Fruit fly (Drosophila melanogaster) whole organism, embryonic: ENCODE measurements around the gene Pdxk.

ENCODE experiments used
- Abd-B ChIP-seq: fragments of 200-800 bp; sonication (Bioruptor generic); optimal IDR thresholded peaks from 2 replicates; lab custom pipeline; 2018; ENCODE audit warnings: missing biosample characterization, mild to moderate bottlenecking, missing genetic modification characterization, moderate library complexity
- Atf6 ChIP-seq: fragments of 200-800 bp; sonication (Bioruptor generic); IDR thresholded peaks from 2 replicates; pipeline ENCODE4 v1.3.6; 2022; ENCODE audit warnings: missing biosample characterization, missing genetic modification characterization
- Awh ChIP-seq: fragments of 200-800 bp; sonication (Bioruptor generic); IDR thresholded peaks from 2 replicates; pipeline ENCODE4, ENCODE4 v1.3.6; 2022; ENCODE audit warnings: missing biosample characterization, missing genetic modification characterization
- CG10565 ChIP-seq: fragments of 200-800 bp; sonication (Bioruptor generic); optimal IDR thresholded peaks from 3 replicates; lab custom pipeline; 2016; ENCODE audit warnings: missing biosample characterization, mild to moderate bottlenecking, missing genetic modification characterization
- CG11456 ChIP-seq: fragments of 200-800 bp; sonication (Bioruptor generic); IDR thresholded peaks from 3 replicates; pipeline ENCODE4 v1.3.6; 2022; ENCODE audit warnings: missing biosample characterization, missing genetic modification characterization
- CG11696 ChIP-seq: fragments of 200-800 bp; sonication (Bioruptor generic); IDR thresholded peaks from 2 replicates; pipeline ENCODE4 v1.3.6; 2022; ENCODE audit warnings: missing biosample characterization, missing genetic modification characterization
- CG12236 ChIP-seq: fragments of 200-800 bp; sonication (Bioruptor generic); optimal IDR thresholded peaks from 2 replicates; lab custom pipeline; 2016; ENCODE audit warnings: missing biosample characterization, missing genetic modification characterization
- CG1233 ChIP-seq: fragments of 200-800 bp; sonication (Bioruptor generic); optimal IDR thresholded peaks from 4 replicates; lab custom pipeline; 2018; ENCODE audit warnings: missing biosample characterization, mild to moderate bottlenecking, missing genetic modification characterization
- CG14050 ChIP-seq: fragments of 200-800 bp; sonication (Bioruptor generic); IDR thresholded peaks from 3 replicates; pipeline ENCODE4 v1.3.6; 2022; ENCODE audit warnings: missing biosample characterization, missing genetic modification characterization
- CG14860 ChIP-seq: fragments of 200-800 bp; sonication (Bioruptor generic); IDR thresholded peaks from 3 replicates; pipeline ENCODE4 v1.3.6; 2022; ENCODE audit warnings: missing biosample characterization, missing genetic modification characterization; ENCODE audit not compliant: partially characterized antibody
- CG17359 ChIP-seq: fragments of 200-800 bp; sonication (Bioruptor generic); optimal IDR thresholded peaks from 3 replicates; lab custom pipeline; 2018; ENCODE audit warnings: missing biosample characterization, mild to moderate bottlenecking, missing genetic modification characterization, moderate library complexity
- CG18599 ChIP-seq: fragments of 200-800 bp; sonication (Bioruptor generic); optimal IDR thresholded peaks from 3 replicates; lab custom pipeline; 2017; ENCODE audit warnings: missing biosample characterization, missing genetic modification characterization, mild to moderate bottlenecking, moderate library complexity, missing genetic modification reagents
- CG2889 ChIP-seq: fragments of 200-800 bp; sonication (Bioruptor generic); IDR thresholded peaks from 3 replicates; pipeline ENCODE4 v1.3.6; 2022; ENCODE audit warnings: missing biosample characterization, missing genetic modification characterization
- CG30020 ChIP-seq: fragments of 200-800 bp; optimal IDR thresholded peaks from 2 replicates; lab custom pipeline; 2019; ENCODE audit warnings: missing biosample characterization, mild to moderate bottlenecking, missing genetic modification characterization, moderate library complexity
- CG31365 ChIP-seq: fragments of 200-800 bp; sonication (Bioruptor generic); optimal IDR thresholded peaks from 2 replicates; lab custom pipeline; 2018; ENCODE audit warnings: missing biosample characterization, mild to moderate bottlenecking, missing genetic modification characterization
- CG32772 ChIP-seq: fragments of 200-800 bp; sonication (Bioruptor generic); IDR thresholded peaks from 2 replicates; pipeline ENCODE4 v1.3.6; 2022; ENCODE audit warnings: missing biosample characterization, missing genetic modification characterization
- CG42726 ChIP-seq: fragments of 200-800 bp; sonication (Bioruptor generic); IDR thresholded peaks from 2 replicates; pipeline ENCODE4 v1.3.6; 2022; ENCODE audit warnings: missing biosample characterization, missing genetic modification characterization; ENCODE audit not compliant: partially characterized antibody
- CG4282 ChIP-seq: fragments of 200-800 bp; sonication (Bioruptor generic); optimal IDR thresholded peaks from 2 replicates; lab custom pipeline; 2016; ENCODE audit warnings: missing biosample characterization, missing genetic modification characterization
- CG4424 ChIP-seq: fragments of 200-800 bp; sonication (Bioruptor generic); optimal IDR thresholded peaks from 3 replicates; lab custom pipeline; 2016; ENCODE audit warnings: missing biosample characterization, missing genetic modification characterization
- CG8281 ChIP-seq: fragments of 200-800 bp; sonication (Bioruptor generic); optimal IDR thresholded peaks from 2 replicates; lab custom pipeline; 2018; ENCODE audit warnings: missing biosample characterization, mild to moderate bottlenecking, missing genetic modification characterization, moderate library complexity
- CG8924 ChIP-seq: fragments of 200-800 bp; optimal IDR thresholded peaks from 3 replicates; lab custom pipeline; 2019; ENCODE audit warnings: missing biosample characterization, mild to moderate bottlenecking, missing genetic modification characterization, moderate library complexity
- CG9215 ChIP-seq: fragments of 200-800 bp; sonication (Bioruptor generic); IDR thresholded peaks from 2 replicates; pipeline ENCODE4 v1.3.6; 2022; ENCODE audit warnings: missing biosample characterization, missing genetic modification characterization
- Camta ChIP-seq: fragments of 200-800 bp; sonication (Bioruptor generic); optimal IDR thresholded peaks from 2 replicates; lab custom pipeline; 2016; ENCODE audit warnings: missing biosample characterization, missing genetic modification characterization
- Drgx ChIP-seq: fragments of 200-800 bp; sonication (Bioruptor generic); IDR thresholded peaks from 2 replicates; pipeline ENCODE4 v1.3.6; 2022; ENCODE audit warnings: missing biosample characterization, missing genetic modification characterization
- H15 ChIP-seq: fragments of 200-800 bp; sonication (Bioruptor generic); IDR thresholded peaks from 3 replicates; pipeline ENCODE4 v1.3.6; 2022; ENCODE audit warnings: missing biosample characterization, missing genetic modification characterization
- Hr3 ChIP-seq: fragments of 200-800 bp; sonication (Bioruptor generic); optimal IDR thresholded peaks from 3 replicates; lab custom pipeline; 2016; ENCODE audit warnings: missing biosample characterization, missing genetic modification characterization
- Lhr ChIP-seq: fragments of 200-800 bp; sonication (Bioruptor generic); optimal IDR thresholded peaks from 3 replicates; lab custom pipeline; 2017; ENCODE audit warnings: mild to moderate bottlenecking, missing biosample characterization, missing genetic modification reagents, missing genetic modification characterization
- Mad ChIP-seq: fragments of 200-800 bp; sonication (Bioruptor generic); optimal IDR thresholded peaks from 2 replicates; lab custom pipeline; 2016; ENCODE audit warnings: missing biosample characterization, missing genetic modification characterization
- Med ChIP-seq: fragments of 200-800 bp; sonication (Bioruptor generic); peaks from one replicate; lab custom pipeline; 2016; ENCODE audit warnings: missing biosample characterization, missing genetic modification characterization, mild to moderate bottlenecking, inconsistent platforms, moderate library complexity
- Pdp1 ChIP-seq, 2 experiments: fragments of 200-800 bp; sonication (Bioruptor generic); optimal IDR thresholded peaks; 3 replicates each; lab custom pipeline; 2016; ENCODE audit warnings: missing biosample characterization in 2 of 2, missing genetic modification characterization in 2 of 2, mild to moderate bottlenecking in 1 of 2, moderate library complexity in 1 of 2
- Tbp ChIP-seq: fragments of >200 bp; optimal IDR thresholded peaks from 2 replicates; lab custom pipeline; 2018; ENCODE audit warnings: missing biosample characterization, missing genetic modification characterization
- ac ChIP-seq: fragments of 200-800 bp; sonication (Bioruptor generic); optimal IDR thresholded peaks from 3 replicates; lab custom pipeline; 2017; ENCODE audit warnings: missing biosample characterization, mild to moderate bottlenecking, missing genetic modification characterization
- al ChIP-seq: fragments of 200-800 bp; sonication (Bioruptor generic); IDR thresholded peaks from 2 replicates; pipeline ENCODE4 v1.3.6; 2022; ENCODE audit warnings: missing biosample characterization, missing genetic modification characterization
- ash1 ChIP-seq: fragments of 200-800 bp; sonication (Bioruptor generic); optimal IDR thresholded peaks from 2 replicates; lab custom pipeline; 2018; ENCODE audit warnings: missing biosample characterization, mild to moderate bottlenecking, missing genetic modification characterization
- corto ChIP-seq: fragments of 200-800 bp; sonication (Bioruptor generic); optimal IDR thresholded peaks from 2 replicates; lab custom pipeline; 2016; ENCODE audit warnings: missing biosample characterization, mild to moderate bottlenecking, missing genetic modification characterization, moderate library complexity
- dm ChIP-seq: fragments of 200-800 bp; sonication (Bioruptor generic); optimal IDR thresholded peaks from 3 replicates; lab custom pipeline; 2016; ENCODE audit warnings: missing biosample characterization, missing genetic modification characterization
- dmrt11E ChIP-seq: fragments of 200-800 bp; sonication (Bioruptor generic); optimal IDR thresholded peaks from 3 replicates; lab custom pipeline; 2018; ENCODE audit warnings: missing biosample characterization, mild to moderate bottlenecking, missing genetic modification characterization, moderate library complexity
- h ChIP-seq: fragments of >200 bp; optimal IDR thresholded peaks from 2 replicates; lab custom pipeline; 2017
- hbn ChIP-seq: fragments of 200-800 bp; sonication (Bioruptor generic); IDR thresholded peaks from 2 replicates; pipeline ENCODE4 v1.3.6; 2022; ENCODE audit warnings: missing biosample characterization, missing genetic modification characterization; ENCODE audit not compliant: partially characterized antibody
- lbe ChIP-seq: fragments of 200-800 bp; sonication (Bioruptor generic); optimal IDR thresholded peaks from 2 replicates; lab custom pipeline; 2016; ENCODE audit warnings: missing biosample characterization, mild to moderate bottlenecking, missing genetic modification characterization
- lilli ChIP-seq: fragments of 200-800 bp; sonication (Bioruptor generic); optimal IDR thresholded peaks from 3 replicates; lab custom pipeline; 2016; ENCODE audit warnings: missing biosample characterization, missing genetic modification characterization
- nerfin-2 ChIP-seq: fragments of 200-800 bp; sonication (Bioruptor generic); IDR thresholded peaks from 2 replicates; pipeline ENCODE4 v1.3.6; 2022; ENCODE audit warnings: missing biosample characterization, missing genetic modification characterization; ENCODE audit not compliant: partially characterized antibody
- peb ChIP-seq: fragments of 200-800 bp; sonication (Bioruptor generic); IDR thresholded peaks from 2 replicates; pipeline ENCODE4 v1.3.6; 2022; ENCODE audit warnings: missing biosample characterization, missing genetic modification characterization
- rib ChIP-seq: fragments of 200-800 bp; sonication (Bioruptor generic); IDR thresholded peaks from 2 replicates; pipeline ENCODE4 v1.3.6; 2022; ENCODE audit warnings: missing biosample characterization, missing genetic modification characterization
- sc ChIP-seq, 3 experiments: fragments of >200 bp in 2 of 3; fragments of 200-800 bp in 1 of 3; sonication (Bioruptor generic) in 1 of 3; optimal IDR thresholded peaks; 2 replicates in 2 of 3; 3 replicates in 1 of 3; lab custom pipeline; 2017; ENCODE audit warnings: mild to moderate bottlenecking in 1 of 3, missing biosample characterization in 1 of 3, missing genetic modification characterization in 1 of 3, missing genetic modification reagents in 1 of 3
- sr ChIP-seq: fragments of 200-800 bp; sonication (Bioruptor generic); IDR thresholded peaks from 3 replicates; pipeline ENCODE4 v1.3.6; 2022; ENCODE audit warnings: missing biosample characterization, missing genetic modification characterization
- ssp ChIP-seq: fragments of 200-800 bp; sonication (Bioruptor generic); IDR thresholded peaks from 2 replicates; pipeline ENCODE4 v1.3.6; 2022; ENCODE audit warnings: missing biosample characterization, missing genetic modification characterization
- sug ChIP-seq: fragments of 200-800 bp; optimal IDR thresholded peaks from 2 replicates; lab custom pipeline; 2019; ENCODE audit warnings: missing biosample characterization, mild to moderate bottlenecking, missing genetic modification characterization, moderate library complexity
- tna ChIP-seq: fragments of 200-800 bp; sonication (Bioruptor generic); IDR thresholded peaks from 2 replicates; pipeline ENCODE4 v1.3.6; 2022; ENCODE audit warnings: missing biosample characterization, missing genetic modification characterization; ENCODE audit not compliant: partially characterized antibody
- zf30C ChIP-seq: fragments of 200-800 bp; sonication (Bioruptor generic); optimal IDR thresholded peaks from 3 replicates; lab custom pipeline; 2018; ENCODE audit warnings: missing biosample characterization, mild to moderate bottlenecking, missing genetic modification characterization
- zfh1 ChIP-seq: fragments of 200-800 bp; sonication (Bioruptor generic); IDR thresholded peaks from 3 replicates; pipeline ENCODE4 v1.3.6; 2022; ENCODE audit warnings: missing biosample characterization, missing genetic modification characterization

Gene Pdxk

dm6 chr3L:9397156-9397555, 37.0 kb downstream of the Pdxk start:
- TF ChIP-seq CG12236 (peak; percentile 26), CG10565 (GFP tag; lab: Kevin White, UChicago) (no peak), lilli (GFP tag; lab: Kevin White, UChicago) (peak; percentile 17), peb (GFP tag; lab: Robert Waterston, UW) (no peak), Atf6 (GFP tag; lab: Robert Waterston, UW) (peak; percentile 77), hbn (GFP tag; lab: Robert Waterston, UW) (no peak), Abd-B (GFP tag; lab: Kevin White, UChicago) (no peak), zf30C (no peak), tna (GFP tag; lab: Robert Waterston, UW) (no peak), sr (GFP tag; lab: Robert Waterston, UW) (0 out of 3 replicates have a peak, but pooled peaks have one; percentile 47), ash1 (peak; percentile 95), CG11696 (GFP tag; lab: Robert Waterston, UW) (0 out of 2 replicates have a peak, but pooled peaks have one; percentile 6), Pdp1 (GFP tag; optimal IDR thresholded peaks at IDR 0.05; lab: Kevin White, UChicago) (peak; percentile 17 to 24), CG4424 (GFP tag; lab: Kevin White, UChicago) (peak; percentile 24), lbe (peak; percentile 16), CG30020 (no peak), CG11456 (GFP tag; lab: Robert Waterston, UW) (no peak; the same call in 2 of the 3 replicates), CG8924 (peak; percentile 25), CG2889 (GFP tag; lab: Robert Waterston, UW) (no peak), Drgx (GFP tag; lab: Robert Waterston, UW) (peak; percentile 44), CG9215 (GFP tag; lab: Robert Waterston, UW) (no peak), CG31365 (tag; lab: Kevin White, UChicago) (peak; percentile 82), dmrt11E (tag; lab: Kevin White, UChicago) (no peak), Awh (peak; percentile 81), CG14050 (GFP tag; lab: Robert Waterston, UW) (no peak), Camta (GFP tag; lab: Kevin White, UChicago) (peak; percentile 68), ac (peak; percentile 62), H15 (GFP tag; lab: Robert Waterston, UW) (no peak), al (GFP tag; lab: Robert Waterston, UW) (0 out of 2 replicates have a peak, but pooled peaks have one; percentile 18), Lhr (GFP tag; lab: Kevin White, UChicago) (no peak), h (lab: Kevin White, UChicago) (no peak), CG4282 (GFP tag; lab: Kevin White, UChicago) (no peak), sug (peak; percentile 68), dm (GFP tag; lab: Kevin White, UChicago) (no peak), CG14860 (no peak), Mad (no peak), CG1233 (peak; percentile 75), CG42726 (GFP tag; lab: Robert Waterston, UW) (no peak), CG8281 (peak; percentile 32), Hr3 (GFP tag; lab: Kevin White, UChicago) (no peak), CG17359 (tag; lab: Kevin White, UChicago) (peak; percentile 78), Med (GFP tag; lab: Kevin White, UChicago) (peak; percentile 92), corto (GFP tag; lab: Kevin White, UChicago) (no peak), nerfin-2 (no peak), ssp (GFP tag; lab: Robert Waterston, UW) (no peak), zfh1 (GFP tag; lab: Robert Waterston, UW) (peak; percentile 59; the same call in 2 of the 3 replicates), CG32772 (GFP tag; lab: Robert Waterston, UW) (no peak), CG18599 (GFP tag; lab: Kevin White, UChicago) (peak; percentile 96), Tbp (no peak), sc (optimal IDR thresholded peaks at IDR 0.05; lab: Kevin White, UChicago) (no peak), sc (GFP tag; optimal IDR thresholded peaks at IDR 0.05; lab: Kevin White, UChicago) (peak; percentile 28), rib (GFP tag; lab: Robert Waterston, UW) (peak; percentile 33; the same call in 1 of the 2 replicates)
